Fruit fly (Drosophila melanogaster) whole organism, pupa: ENCODE results near the gene RpL32.

Experiments used
- CG10348 ChIP-seq: fragments of 200-800 bp; sonication (Bioruptor generic); IDR thresholded peaks from 2 replicates; pipeline ENCODE4 v1.3.6; 2022; ENCODE audit warnings: missing biosample characterization, missing genetic modification characterization
- CG12605 ChIP-seq: fragments of 200-800 bp; sonication (Bioruptor generic); IDR thresholded peaks from 2 replicates; pipeline ENCODE4 v1.3.6; 2022; ENCODE audit warnings: missing biosample characterization, missing genetic modification characterization
- CG13204 ChIP-seq: fragments of 200-800 bp; sonication (Bioruptor generic); optimal IDR thresholded peaks from 2 replicates; lab custom pipeline; 2018; ENCODE audit warnings: missing biosample characterization, mild to moderate bottlenecking, missing genetic modification characterization, moderate library complexity
- CG14655 ChIP-seq: fragments of 200-800 bp; sonication (Bioruptor generic); optimal IDR thresholded peaks from 3 replicates; lab custom pipeline; 2017; ENCODE audit warnings: mild to moderate bottlenecking, missing biosample characterization, missing genetic modification reagents, missing genetic modification characterization
- CG15710 ChIP-seq: fragments of 200-800 bp; sonication (Bioruptor generic); optimal IDR thresholded peaks from 2 replicates; lab custom pipeline; 2018; ENCODE audit warnings: missing biosample characterization, mild to moderate bottlenecking, missing genetic modification characterization, moderate library complexity
- CG17806 ChIP-seq: fragments of 200-800 bp; sonication (Bioruptor generic); optimal IDR thresholded peaks from 2 replicates; lab custom pipeline; 2018; ENCODE audit warnings: missing biosample characterization, mild to moderate bottlenecking, missing genetic modification characterization, moderate library complexity
- CG32121 ChIP-seq: fragments of 200-800 bp; sonication (Bioruptor generic); IDR thresholded peaks from 2 replicates; pipeline ENCODE4 v1.3.6; 2022; ENCODE audit warnings: missing biosample characterization, missing genetic modification characterization
- CG34367 ChIP-seq: fragments of 200-800 bp; sonication (Bioruptor generic); optimal IDR thresholded peaks from 2 replicates; lab custom pipeline; 2018; ENCODE audit warnings: missing biosample characterization, mild to moderate bottlenecking, missing genetic modification characterization
- CG4496 ChIP-seq: fragments of 200-800 bp; sonication (Bioruptor generic); IDR thresholded peaks from 3 replicates; pipeline ENCODE4 v1.3.6; 2022; ENCODE audit warnings: missing biosample characterization, missing genetic modification characterization
- CG8159 ChIP-seq: fragments of 200-800 bp; sonication (Bioruptor generic); optimal IDR thresholded peaks from 3 replicates; lab custom pipeline; 2018; ENCODE audit warnings: missing biosample characterization, mild to moderate bottlenecking, missing genetic modification characterization, moderate library complexity
- CG8301 ChIP-seq: fragments of 200-800 bp; sonication (Bioruptor generic); optimal IDR thresholded peaks from 2 replicates; lab custom pipeline; 2018; ENCODE audit warnings: missing biosample characterization, mild to moderate bottlenecking, missing genetic modification characterization
- CG9948 ChIP-seq: fragments of 200-800 bp; sonication (Bioruptor generic); optimal IDR thresholded peaks from 2 replicates; lab custom pipeline; 2018; ENCODE audit warnings: missing biosample characterization, mild to moderate bottlenecking, missing genetic modification characterization, moderate library complexity
- D1 ChIP-seq: fragments of 200-800 bp; sonication (Bioruptor generic); optimal IDR thresholded peaks from 2 replicates; lab custom pipeline; 2018; ENCODE audit warnings: missing biosample characterization, mild to moderate bottlenecking, missing genetic modification characterization, moderate library complexity
- EcR ChIP-seq: fragments of 200-800 bp; sonication (Bioruptor generic); optimal IDR thresholded peaks from 3 replicates; lab custom pipeline; 2019; ENCODE audit warnings: missing biosample characterization, missing genetic modification characterization, mild to moderate bottlenecking, moderate library complexity, missing genetic modification reagents
- Ets98B ChIP-seq: fragments of 200-800 bp; sonication (Bioruptor generic); IDR thresholded peaks from 2 replicates; pipeline ENCODE4 v1.3.6; 2022; ENCODE audit warnings: missing biosample characterization, missing genetic modification characterization
- Pif1A ChIP-seq: fragments of 200-800 bp; sonication (Bioruptor generic); optimal IDR thresholded peaks from 3 replicates; lab custom pipeline; 2016; ENCODE audit warnings: missing biosample characterization, missing genetic modification characterization
- Pif1B ChIP-seq: fragments of 200-800 bp; sonication (Bioruptor generic); optimal IDR thresholded peaks from 3 replicates; lab custom pipeline; 2016; ENCODE audit warnings: missing biosample characterization, missing genetic modification characterization
- Snoo ChIP-seq: fragments of 200-800 bp; sonication (Bioruptor generic); optimal IDR thresholded peaks from 3 replicates; lab custom pipeline; 2017; ENCODE audit warnings: missing biosample characterization, mild to moderate bottlenecking, missing genetic modification characterization, inconsistent platforms
- fd96Ca ChIP-seq: fragments of 200-800 bp; sonication (Bioruptor generic); IDR thresholded peaks from 3 replicates; pipeline ENCODE4 v1.3.6; 2022; ENCODE audit warnings: missing biosample characterization, missing genetic modification characterization
- gl ChIP-seq: fragments of 200-800 bp; sonication (Bioruptor generic); optimal IDR thresholded peaks from 2 replicates; lab custom pipeline; 2018; ENCODE audit warnings: missing biosample characterization, mild to moderate bottlenecking, missing genetic modification characterization
- rn ChIP-seq: fragments of 200-800 bp; sonication (Bioruptor generic); IDR thresholded peaks from 2 replicates; pipeline ENCODE4 v1.3.6; 2022; ENCODE audit warnings: missing biosample characterization, missing genetic modification characterization

RpL32 gene

DNA sequence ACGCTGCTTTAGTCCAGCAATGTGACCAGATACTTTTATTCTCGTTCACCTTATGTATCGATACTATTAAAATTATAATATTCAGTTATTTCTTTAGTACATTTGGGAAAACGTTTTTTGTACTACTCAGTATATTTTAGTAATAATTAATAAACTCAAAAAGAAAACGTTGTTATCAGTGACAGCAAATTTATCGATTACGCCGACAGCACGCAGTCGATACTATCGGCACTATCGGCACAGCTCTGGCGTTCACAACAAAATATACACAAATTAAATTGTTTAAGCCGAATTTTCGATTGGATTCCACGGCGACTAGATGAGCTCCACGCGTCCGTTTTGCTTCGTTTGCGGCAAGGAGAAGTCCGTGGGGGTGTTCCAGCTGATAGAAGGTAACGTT lies 6.5 kb downstream of the RpL32 start, which contains the start of the genes janA, Sry-alpha and Sry-beta:
TSS of gene janA (minus strand) at position 40 of the 400 bp plus-strand sequence.
TSS of gene Sry-alpha (plus strand) at position 226 of the 400 bp plus-strand sequence.
TSS of gene Sry-beta (plus strand) at position 226 of the 400 bp plus-strand sequence.
- peak; percentile 2 for TF ChIP-seq CG15710
- TF ChIP-seq Pif1B (GFP tag; lab: Kevin White, UChicago), result no peak

dm6 chr3R:30038628-30039027 lies 7.3 kb downstream of the RpL32 start, which contains the start of gene janB:
janB (minus strand) TSS chr3R:30038728.
- TF ChIP-seq CG12605, result no peak

DNA sequence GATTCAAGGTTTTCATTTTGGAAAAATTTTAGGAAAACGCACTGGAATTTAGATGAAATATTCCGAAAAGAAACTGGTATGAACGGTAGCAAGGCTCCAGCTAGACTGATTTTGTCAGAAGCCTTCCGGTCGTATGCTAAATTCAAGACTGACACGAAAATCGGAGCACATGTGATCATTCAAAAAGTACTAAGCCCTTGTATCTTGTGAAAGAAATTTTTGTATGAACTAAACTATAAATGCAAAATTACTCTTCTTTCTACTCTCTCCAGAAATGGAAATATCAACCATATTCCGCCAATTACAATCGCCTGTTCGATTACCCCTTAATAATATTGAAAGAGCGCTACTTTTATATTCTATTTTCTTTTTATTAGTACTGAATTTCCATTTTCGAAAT lies 8.3 kb downstream of the RpL32 start, which contains the start of gene ocn:
TSS of gene ocn (minus strand) at position 101 of the 400 bp plus-strand sequence.
- no peak for TF ChIP-seq fd96Ca (GFP tag; lab: Robert Waterston, UW)
- TF ChIP-seq Pif1B (GFP tag; lab: Kevin White, UChicago), result no peak
- TF ChIP-seq CG14655 (GFP tag; lab: Kevin White, UChicago), result no peak
- no peak for TF ChIP-seq CG15710

dm6 chr3R:30036609-30037008 lies 9.4 kb downstream of the RpL32 start, which contains the start of gene ZIPIC:
ZIPIC (minus strand) TSS chr3R:30036870.
- TF ChIP-seq CG14655 (GFP tag; lab: Kevin White, UChicago), result no peak
- TF ChIP-seq D1 (tag; lab: Kevin White, UChicago), result no peak
- TF ChIP-seq gl (tag; lab: Kevin White, UChicago), result no peak
- no peak for TF ChIP-seq CG8159 (tag; lab: Kevin White, UChicago)
- TF ChIP-seq rn, result no peak
- no peak for TF ChIP-seq Ets98B
- TF ChIP-seq CG13204 (GFP tag; lab: Kevin White, UChicago), result no peak
- no peak for TF ChIP-seq CG9948 (tag; lab: Kevin White, UChicago)
- TF ChIP-seq CG8301 (tag; lab: Kevin White, UChicago), result no peak
- TF ChIP-seq CG12605, result no peak
- TF ChIP-seq EcR (GFP tag; lab: Kevin White, UChicago), result no peak
- no peak for TF ChIP-seq CG10348 (GFP tag; lab: Robert Waterston, UW)
- no peak for TF ChIP-seq CG15710
- TF ChIP-seq CG32121 (GFP tag; lab: Robert Waterston, UW), result no peak
- TF ChIP-seq Snoo, result no peak
- TF ChIP-seq CG17806, result no peak
- no peak for TF ChIP-seq CG34367 (tag; lab: Kevin White, UChicago)
- no peak for TF ChIP-seq CG4496 (GFP tag; lab: Robert Waterston, UW)
- TF ChIP-seq, all 21 proteins: peak for 0

- no peak for TF ChIP-seq CG4496 (GFP tag; lab: Robert Waterston, UW)
- TF ChIP-seq rn, result no peak
- TF ChIP-seq CG15710, result no peak
- no peak for TF ChIP-seq CG8159 (tag; lab: Kevin White, UChicago)
- TF ChIP-seq Pif1B (GFP tag; lab: Kevin White, UChicago), result no peak
- TF ChIP-seq CG8301 (tag; lab: Kevin White, UChicago), result no peak
- TF ChIP-seq CG12605, result no peak
- TF ChIP-seq Snoo, result no peak
- no peak for TF ChIP-seq CG34367 (tag; lab: Kevin White, UChicago)
- TF ChIP-seq CG14655 (GFP tag; lab: Kevin White, UChicago), result no peak
- no peak for TF ChIP-seq CG9948 (tag; lab: Kevin White, UChicago)
- no peak for TF ChIP-seq Pif1A (GFP tag; lab: Kevin White, UChicago)
- no peak for TF ChIP-seq CG10348 (GFP tag; lab: Robert Waterston, UW)
- TF ChIP-seq CG13204 (GFP tag; lab: Kevin White, UChicago), result no peak
- TF ChIP-seq fd96Ca (GFP tag; lab: Robert Waterston, UW), result no peak
- TF ChIP-seq, all 21 proteins: peak for 0
Measured at dm6 chr3R:30032281-30032680, 13.7 kb downstream of the RpL32 start.

dm6 chr3R:30030061-30030460 lies 15.9 kb downstream of the RpL32 start:
- TF ChIP-seq Pif1B (GFP tag; lab: Kevin White, UChicago) (no peak), CG15710 (no peak), fd96Ca (GFP tag; lab: Robert Waterston, UW) (no peak), gl (tag; lab: Kevin White, UChicago) (no peak), Ets98B (no peak), CG14655 (GFP tag; lab: Kevin White, UChicago) (no peak), CG34367 (tag; lab: Kevin White, UChicago) (no peak), Pif1A (GFP tag; lab: Kevin White, UChicago) (no peak), CG8301 (tag; lab: Kevin White, UChicago) (no peak), CG10348 (GFP tag; lab: Robert Waterston, UW) (no peak), rn (no peak), CG8159 (tag; lab: Kevin White, UChicago) (no peak), Snoo (no peak), CG4496 (GFP tag; lab: Robert Waterston, UW) (no peak), D1 (tag; lab: Kevin White, UChicago) (no peak), CG13204 (GFP tag; lab: Kevin White, UChicago) (no peak)

- TF ChIP-seq rn (no peak), Snoo (no peak), CG15710 (no peak), CG10348 (GFP tag; lab: Robert Waterston, UW) (no peak), CG8301 (tag; lab: Kevin White, UChicago) (no peak), gl (tag; lab: Kevin White, UChicago) (no peak), EcR (GFP tag; lab: Kevin White, UChicago) (no peak), Pif1B (GFP tag; lab: Kevin White, UChicago) (no peak), CG13204 (GFP tag; lab: Kevin White, UChicago) (no peak), Ets98B (no peak), CG9948 (tag; lab: Kevin White, UChicago) (no peak), CG32121 (GFP tag; lab: Robert Waterston, UW) (no peak), CG14655 (GFP tag; lab: Kevin White, UChicago) (no peak)
Measured at dm6 chr3R:30023445-30023844, 22.5 kb downstream of the RpL32 start.
